Worm (Caenorhabditis elegans) whole organism, L1 larva: ENCODE data around the gene fut-1.

Experiments used
- C04F5.9 ChIP-seq: sonication (generic microtip); optimal IDR thresholded peaks from 2 replicates; lab custom pipeline; 2016; ENCODE audit warnings: missing genetic modification characterization, missing compliant biosample characterization
- C16A3.4 ChIP-seq: fragments of 150-350 bp; optimal IDR thresholded peaks from 2 replicates; lab custom pipeline; 2014; ENCODE audit warnings: missing biosample characterization, missing genetic modification characterization
- F16B12.6 ChIP-seq: fragments of 150-350 bp; optimal IDR thresholded peaks from 2 replicates; lab custom pipeline; 2014; ENCODE audit warnings: missing biosample characterization, missing genetic modification characterization
- Y116A8C.19 ChIP-seq: sonication (generic microtip); optimal IDR thresholded peaks from 2 replicates; lab custom pipeline; 2016; ENCODE audit warnings: missing compliant biosample characterization, missing genetic modification characterization, borderline replicate concordance
- aha-1 ChIP-seq: fragments of 150-350 bp; optimal IDR thresholded peaks from 2 replicates; lab custom pipeline; 2014; ENCODE audit warnings: missing biosample characterization, missing genetic modification characterization
- alr-1 ChIP-seq: fragments of 200-800 bp; sonication (Bioruptor generic); optimal IDR thresholded peaks from 2 replicates; lab custom pipeline; 2018; ENCODE audit warnings: borderline replicate concordance, mild to moderate bottlenecking, missing genetic modification characterization, missing compliant biosample characterization
- ama-1 ChIP-seq: fragments of 150-350 bp; optimal IDR thresholded peaks from 2 replicates; lab custom pipeline; 2014
- blmp-1 ChIP-seq: fragments of 150-350 bp; optimal IDR thresholded peaks from 2 replicates; lab custom pipeline; 2014; ENCODE audit warnings: missing biosample characterization, missing genetic modification characterization
- ceh-8 ChIP-seq: fragments of 200-800 bp; sonication (Bioruptor generic); optimal IDR thresholded peaks from 2 replicates; lab custom pipeline; 2018; ENCODE audit warnings: mild to moderate bottlenecking, missing genetic modification characterization, moderate library complexity, missing compliant biosample characterization
- ceh-82 ChIP-seq, 3 experiments: fragments of 150-350 bp in 1 of 3; sonication (generic microtip) in 2 of 3; optimal IDR thresholded peaks; 2 replicates each; lab custom pipeline; 2014 to 2017; ENCODE audit warnings: missing biosample characterization in 3 of 3, missing genetic modification characterization in 3 of 3
- ceh-88 ChIP-seq: fragments of 200-800 bp; sonication (Bioruptor generic); IDR thresholded peaks from 2 replicates; pipeline ENCODE4 v1.3.6; 2022; ENCODE audit warnings: missing genetic modification characterization, missing compliant biosample characterization
- dpl-1 ChIP-seq, 3 experiments: fragments of 150-350 bp in 2 of 3; sonication (generic microtip) in 1 of 3; optimal IDR thresholded peaks; 2 replicates each; lab custom pipeline; 2014 to 2017; ENCODE audit warnings: missing biosample characterization in 3 of 3, missing genetic modification characterization in 3 of 3, missing genetic modification reagents in 3 of 3
- dsc-1 ChIP-seq: sonication (generic microtip); optimal IDR thresholded peaks from 2 replicates; lab custom pipeline; 2016; ENCODE audit warnings: mild to moderate bottlenecking, missing genetic modification characterization, missing compliant biosample characterization
- efl-1 ChIP-seq, 4 experiments: fragments of 150-350 bp; optimal IDR thresholded peaks in 3 of 4; peaks in 1 of 4; 1 replicate in 1 of 4; 2 replicates in 3 of 4; lab custom pipeline; 2014; ENCODE audit warnings: missing biosample characterization in 2 of 4, missing genetic modification characterization in 2 of 4, missing genetic modification reagents in 2 of 4
- egl-13 ChIP-seq: sonication (generic microtip); optimal IDR thresholded peaks from 2 replicates; lab custom pipeline; 2016; ENCODE audit warnings: missing genotype, missing genetic modification reagents, missing genetic modification characterization, missing compliant biosample characterization
- elt-3 ChIP-seq, 6 experiments: fragments of 150-350 bp in 1 of 6; sonication (generic microtip); optimal IDR thresholded peaks; 2 replicates each; lab custom pipeline; 2017 to 2018; ENCODE audit warnings: missing biosample characterization in 6 of 6, missing genetic modification characterization in 6 of 6, inconsistent platforms in 1 of 6
- fkh-10 ChIP-seq: sonication (generic microtip); optimal IDR thresholded peaks from 2 replicates; lab custom pipeline; 2017; ENCODE audit warnings: missing biosample characterization, missing genetic modification reagents, missing genetic modification characterization
- fkh-8 ChIP-seq: sonication (generic microtip); optimal IDR thresholded peaks from 2 replicates; lab custom pipeline; 2016; ENCODE audit warnings: mild to moderate bottlenecking, missing genetic modification characterization, missing compliant biosample characterization
- fos-1 ChIP-seq: fragments of 150-350 bp; optimal IDR thresholded peaks from 2 replicates; lab custom pipeline; 2014; ENCODE audit warnings: missing biosample characterization, missing genetic modification characterization
- irx-1 ChIP-seq: sonication (generic microtip); optimal IDR thresholded peaks from 2 replicates; lab custom pipeline; 2016; ENCODE audit warnings: missing genetic modification characterization, missing compliant biosample characterization
- isw-1 ChIP-seq: fragments of 200-800 bp; sonication (Bioruptor generic); IDR thresholded peaks from 2 replicates; pipeline ENCODE4 v1.3.6; 2022; ENCODE audit warnings: missing genetic modification characterization, missing compliant biosample characterization
- lin-14 ChIP-seq: fragments of 200-800 bp; sonication (Bioruptor generic); optimal IDR thresholded peaks from 2 replicates; lab custom pipeline; 2018; ENCODE audit warnings: mild to moderate bottlenecking, missing genetic modification characterization, moderate library complexity, missing compliant biosample characterization
- lin-15B ChIP-seq: fragments of 150-350 bp; sonication (generic microtip); optimal IDR thresholded peaks from 3 replicates; lab custom pipeline; 2014; ENCODE audit warnings: missing biosample characterization, missing genetic modification characterization
- lin-35 ChIP-seq, 2 experiments: fragments of 150-350 bp; optimal IDR thresholded peaks; 2 replicates each; lab custom pipeline; 2014; ENCODE audit warnings: missing biosample characterization in 2 of 2, missing genetic modification characterization in 2 of 2, missing genetic modification reagents in 2 of 2
- lin-39 ChIP-seq: fragments of 150-350 bp; optimal IDR thresholded peaks from 2 replicates; lab custom pipeline; 2014; ENCODE audit warnings: missing biosample characterization, missing genetic modification reagents, missing genetic modification characterization
- lir-3 ChIP-seq: sonication (generic microtip); optimal IDR thresholded peaks from 2 replicates; lab custom pipeline; 2016; ENCODE audit warnings: mild to moderate bottlenecking, missing genetic modification characterization, moderate library complexity, missing compliant biosample characterization; ENCODE audit not compliant: poor library complexity
- lsy-2 ChIP-seq, 2 experiments: fragments of 150-350 bp; optimal IDR thresholded peaks; 2 replicates each; lab custom pipeline; 2014; ENCODE audit warnings: missing biosample characterization in 2 of 2, missing genetic modification characterization in 2 of 2
- mef-2 ChIP-seq: fragments of 150-350 bp; optimal IDR thresholded peaks from 2 replicates; lab custom pipeline; 2014; ENCODE audit warnings: missing biosample characterization, missing genetic modification characterization
- mep-1 ChIP-seq: fragments of 150-350 bp; optimal IDR thresholded peaks from 2 replicates; lab custom pipeline; 2014; ENCODE audit warnings: missing biosample characterization, missing genetic modification characterization
- nhr-11 ChIP-seq: fragments of 150-350 bp; optimal IDR thresholded peaks from 2 replicates; lab custom pipeline; 2014; ENCODE audit warnings: missing biosample characterization, missing genetic modification characterization
- nhr-12 ChIP-seq: sonication (generic microtip); optimal IDR thresholded peaks from 2 replicates; lab custom pipeline; 2017; ENCODE audit warnings: missing biosample characterization, missing genetic modification characterization
- nhr-19 ChIP-seq: fragments of 200-800 bp; sonication (Bioruptor generic); conservative IDR thresholded peaks from 2 replicates; pipeline ENCODE4 v1.3.6; 2022; ENCODE audit warnings: missing genetic modification characterization, missing compliant biosample characterization
- nhr-20 ChIP-seq: sonication (generic microtip); optimal IDR thresholded peaks from 2 replicates; lab custom pipeline; 2016; ENCODE audit warnings: mild to moderate bottlenecking, missing genetic modification characterization, missing compliant biosample characterization
- nhr-47 ChIP-seq: sonication (generic microtip); optimal IDR thresholded peaks from 2 replicates; lab custom pipeline; 2016; ENCODE audit warnings: mild to moderate bottlenecking, missing genetic modification characterization, moderate library complexity, missing compliant biosample characterization
- nhr-71 ChIP-seq: sonication (generic microtip); optimal IDR thresholded peaks from 2 replicates; lab custom pipeline; 2016; ENCODE audit warnings: mild to moderate bottlenecking, missing genetic modification characterization, moderate library complexity, missing compliant biosample characterization
- nhr-77 ChIP-seq: fragments of 150-350 bp; optimal IDR thresholded peaks from 2 replicates; lab custom pipeline; 2014; ENCODE audit warnings: missing biosample characterization, missing genetic modification characterization
- nhr-84 ChIP-seq: sonication (generic microtip); optimal IDR thresholded peaks from 2 replicates; lab custom pipeline; 2017; ENCODE audit warnings: missing biosample characterization, missing genetic modification characterization
- pax-3 ChIP-seq: fragments of 200-800 bp; sonication (Bioruptor generic); optimal IDR thresholded peaks from 2 replicates; lab custom pipeline; 2018; ENCODE audit warnings: mild to moderate bottlenecking, missing genetic modification characterization, moderate library complexity, missing compliant biosample characterization
- pqm-1 ChIP-seq: sonication (generic microtip); optimal IDR thresholded peaks from 3 replicates; lab custom pipeline; 2017; ENCODE audit warnings: missing biosample characterization, missing genetic modification characterization
- rnt-1 ChIP-seq: sonication (generic microtip); optimal IDR thresholded peaks from 2 replicates; lab custom pipeline; 2016; ENCODE audit warnings: mild to moderate bottlenecking, missing genetic modification characterization, moderate library complexity, missing compliant biosample characterization
- skn-1 ChIP-seq: fragments of 150-350 bp; optimal IDR thresholded peaks from 2 replicates; lab custom pipeline; 2014; ENCODE audit warnings: missing biosample characterization, missing genetic modification characterization
- snpc-4 ChIP-seq: fragments of 150-350 bp; optimal IDR thresholded peaks from 2 replicates; lab custom pipeline; 2014; ENCODE audit warnings: missing biosample characterization, missing genetic modification characterization
- snu-23 ChIP-seq: sonication (generic microtip); optimal IDR thresholded peaks from 2 replicates; lab custom pipeline; 2016; ENCODE audit warnings: missing genetic modification characterization, missing compliant biosample characterization
- sox-4 ChIP-seq: sonication (generic microtip); optimal IDR thresholded peaks from 2 replicates; lab custom pipeline; 2016; ENCODE audit warnings: missing genetic modification characterization, missing compliant biosample characterization
- sptf-1 ChIP-seq: fragments of 150-350 bp; optimal IDR thresholded peaks from 2 replicates; lab custom pipeline; 2014; ENCODE audit warnings: missing biosample characterization, missing genetic modification characterization
- swsn-7 ChIP-seq: sonication (generic microtip); optimal IDR thresholded peaks from 2 replicates; lab custom pipeline; 2016; ENCODE audit warnings: missing genetic modification characterization, missing compliant biosample characterization
- tbx-2 ChIP-seq: sonication (generic microtip); optimal IDR thresholded peaks from 2 replicates; lab custom pipeline; 2016; ENCODE audit warnings: missing genetic modification characterization, missing compliant biosample characterization
- unc-30 ChIP-seq: sonication (generic microtip); optimal IDR thresholded peaks from 2 replicates; lab custom pipeline; 2017; ENCODE audit warnings: missing biosample characterization, missing genetic modification characterization
- unc-86 ChIP-seq: sonication (generic microtip); optimal IDR thresholded peaks from 2 replicates; lab custom pipeline; 2016; ENCODE audit warnings: missing genetic modification characterization, missing compliant biosample characterization
- vab-15 ChIP-seq: sonication (generic microtip); optimal IDR thresholded peaks from 2 replicates; lab custom pipeline; 2017; ENCODE audit warnings: missing genotype, mild to moderate bottlenecking, missing genetic modification characterization, missing compliant biosample characterization
- xbp-1 ChIP-seq: sonication (generic microtip); optimal IDR thresholded peaks from 2 replicates; lab custom pipeline; 2016; ENCODE audit warnings: missing genetic modification characterization, missing compliant biosample characterization
- zag-1 ChIP-seq: fragments of 150-350 bp; optimal IDR thresholded peaks from 2 replicates; lab custom pipeline; 2014; ENCODE audit warnings: missing biosample characterization, missing genetic modification characterization
- ztf-11 ChIP-seq, 2 experiments: sonication (generic microtip); optimal IDR thresholded peaks; 2 replicates each; lab custom pipeline; 2016 to 2017; ENCODE audit warnings: missing genetic modification characterization in 2 of 2, missing biosample characterization in 1 of 2, missing compliant biosample characterization in 1 of 2
- ztf-4 ChIP-seq: fragments of 150-350 bp; optimal IDR thresholded peaks from 2 replicates; lab custom pipeline; 2014; ENCODE audit warnings: missing biosample characterization, missing genetic modification characterization

The fut-1 gene

ce11 chrII:8796391-8796790, 37.0 kb upstream of the fut-1 start:
- peak; percentile 70 for TF ChIP-seq snu-23 (GFP tag; lab: Kevin White, UChicago)
- peak; percentile 51 for TF ChIP-seq rnt-1 (tag; lab: Kevin White, UChicago)
- TF ChIP-seq swsn-7 (tag; lab: Kevin White, UChicago) = peak; percentile 68
- no peak for TF ChIP-seq ama-1
- peak; percentile 45 to 50 for TF ChIP-seq lsy-2 (tag; optimal IDR thresholded peaks at IDR 0.05; lab: Kevin White, UChicago)
- no peak for TF ChIP-seq sptf-1 (tag; lab: Kevin White, UChicago)
- TF ChIP-seq tbx-2 = peak; percentile 81
- no peak for TF ChIP-seq C04F5.9
- TF ChIP-seq nhr-47 = peak; percentile 85
- peak; percentile 44 for TF ChIP-seq ztf-4
- TF ChIP-seq zag-1 (tag; lab: Kevin White, UChicago) = no peak
- TF ChIP-seq isw-1 (GFP tag; lab: Robert Waterston, UW) = peak; percentile 59
- peak; percentile 32 for TF ChIP-seq ceh-8 (GFP tag; lab: Kevin White, UChicago)
- no peak for TF ChIP-seq nhr-11
- no peak for TF ChIP-seq nhr-12 (tag; lab: Kevin White, UChicago)
- peak; percentile 95 for TF ChIP-seq fkh-8 (tag; lab: Kevin White, UChicago)
- TF ChIP-seq lir-3 = peak; percentile 14
- peak in 1 of 2 experiments; percentile 4 for TF ChIP-seq ztf-11 (tag; optimal IDR thresholded peaks at IDR 0.05; lab: Kevin White, UChicago)
- TF ChIP-seq Y116A8C.19 = no peak
- peak; percentile 52 for TF ChIP-seq nhr-19 (GFP tag; lab: Robert Waterston, UW)
- TF ChIP-seq irx-1 (tag; lab: Kevin White, UChicago) = peak; percentile 54
- peak; percentile 48 to 68 (median 65) for TF ChIP-seq ceh-82 (tag; optimal IDR thresholded peaks at IDR 0.05; lab: Kevin White, UChicago)
- no peak for TF ChIP-seq unc-30 (tag; lab: Kevin White, UChicago)
- TF ChIP-seq aha-1 (tag; lab: Kevin White, UChicago) = no peak
- TF ChIP-seq fkh-10 (GFP tag; lab: Kevin White, UChicago) = peak; percentile 94
- TF ChIP-seq skn-1 (tag; lab: Kevin White, UChicago) = peak; percentile 6
- no peak for TF ChIP-seq pax-3 (tag; lab: Kevin White, UChicago)
- peak; percentile 98 for TF ChIP-seq lin-14
- no peak for TF ChIP-seq blmp-1 (tag; lab: Kevin White, UChicago)
- TF ChIP-seq nhr-71 = peak; percentile 88
- no peak for TF ChIP-seq mef-2 (tag; lab: Kevin White, UChicago)
- peak; percentile 7 for TF ChIP-seq nhr-77
- TF ChIP-seq vab-15 = no peak
- TF ChIP-seq F16B12.6 (tag; lab: Kevin White, UChicago) = no peak
- peak; percentile 56 for TF ChIP-seq nhr-20
- no peak for TF ChIP-seq lin-39 (tag; lab: Kevin White, UChicago)
- no peak for TF ChIP-seq nhr-84 (tag; lab: Kevin White, UChicago)
- TF ChIP-seq fos-1 (tag; lab: Kevin White, UChicago) = peak; percentile 21
- TF ChIP-seq dpl-1 (GFP tag; optimal IDR thresholded peaks at IDR 0.05; lab: Kevin White, UChicago) = peak in 1 of 3 experiments; percentile 18
- peak; percentile 53 for TF ChIP-seq dsc-1 (tag; lab: Kevin White, UChicago)
- no peak for TF ChIP-seq ceh-88 (GFP tag; lab: Robert Waterston, UW)
- TF ChIP-seq elt-3 (tag; optimal IDR thresholded peaks at IDR 0.05; lab: Kevin White, UChicago) = no peak
- TF ChIP-seq snpc-4 (tag; lab: Kevin White, UChicago) = peak; percentile 13
- peak; percentile 83 for TF ChIP-seq unc-86 (tag; lab: Kevin White, UChicago)
- TF ChIP-seq mep-1 = peak; percentile 16
- peak in 1 of 2 experiments; percentile 50 for TF ChIP-seq lin-35 (GFP tag; optimal IDR thresholded peaks at IDR 0.05; lab: Kevin White, UChicago)
- no peak for TF ChIP-seq alr-1 (tag; lab: Kevin White, UChicago)
- TF ChIP-seq egl-13 (tag; lab: Kevin White, UChicago) = peak; percentile 90
- no peak for TF ChIP-seq lin-15B (tag; lab: Kevin White, UChicago)
- TF ChIP-seq xbp-1 (tag; lab: Kevin White, UChicago) = peak; percentile 61
- no peak for TF ChIP-seq pqm-1 (tag; lab: Kevin White, UChicago)
- no peak for TF ChIP-seq C16A3.4 (tag; lab: Kevin White, UChicago)
- peak; percentile 35 to 46 for TF ChIP-seq efl-1 (optimal IDR thresholded peaks at IDR 0.05; lab: Kevin White, UChicago)
- TF ChIP-seq efl-1 (GFP tag; optimal IDR thresholded peaks at IDR 0.05 in 1 of 2; lab: Kevin White, UChicago) = peak; percentile 5 to 67
- TF ChIP-seq sox-4 (tag; lab: Kevin White, UChicago) = no peak
